Fruit fly (Drosophila melanogaster): ENCODE results near the gene Gmd.
A peak's percentile ranks its signal among the peaks of the same experiment; 100 is the strongest.

Gmd gene

DNA sequence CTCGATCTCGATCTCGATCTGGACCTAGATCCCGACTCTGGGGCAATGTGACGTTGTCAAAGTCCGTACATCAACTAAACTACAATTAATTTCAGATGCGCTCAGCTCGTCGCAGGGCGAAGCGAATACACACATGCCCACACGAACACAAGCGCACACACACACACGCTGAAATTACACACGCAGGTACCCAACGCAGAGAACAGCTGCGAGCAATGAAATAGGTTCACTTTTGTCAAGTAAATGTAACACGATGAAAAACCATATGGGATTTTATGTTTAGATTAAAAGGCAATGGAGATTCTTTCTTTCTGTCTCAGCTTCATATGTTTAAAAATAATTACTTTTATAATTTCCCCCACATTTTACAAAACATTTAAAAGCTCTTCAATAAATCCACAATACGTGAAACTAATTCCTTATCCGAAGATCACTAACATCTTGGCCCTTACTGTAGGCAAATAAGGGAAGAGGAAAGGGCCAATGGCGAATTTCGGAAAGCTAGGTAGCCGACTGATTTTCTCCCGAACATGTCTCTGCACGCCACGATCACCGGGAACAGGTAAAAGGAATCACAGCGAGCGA lies 23.6 kb upstream of the Gmd start (continued):
- TF ChIP-seq Taf1 (GFP tag; IDR thresholded peaks at IDR 0.05) (peak; percentile 71), fd64A (GFP tag; optimal IDR thresholded peaks at IDR 0.05) (no peak), CG15696 (tag; optimal IDR thresholded peaks at IDR 0.05) (peak; percentile 95), CG1792 (GFP tag; optimal IDR thresholded peaks at IDR 0.05) (peak; percentile 9), schlank (tag; optimal IDR thresholded peaks at IDR 0.05) (peak; percentile 46), lab (GFP tag; optimal IDR thresholded peaks at IDR 0.05) (peak; percentile 85), gsb-n (tag; optimal IDR thresholded peaks at IDR 0.05) (peak; percentile 73), gsb (GFP tag; IDR thresholded peaks at IDR 0.05) (peak; percentile 52; the same call in 1 of the 2 replicates), chinmo (GFP tag; IDR thresholded peaks at IDR 0.05; ENCODE audit: partially characterized antibody) (peak; percentile 72; the same call in 1 of the 4 replicates), CG10462 (GFP tag; optimal IDR thresholded peaks at IDR 0.05) (peak; percentile 69), stc (GFP tag; IDR thresholded peaks at IDR 0.05) (peak; percentile 73), insv (GFP tag; optimal IDR thresholded peaks at IDR 0.05) (peak in 1 of 2 experiments; percentile 47), gce (GFP tag; IDR thresholded peaks at IDR 0.05) (0 out of 3 replicates have a peak, but pooled peaks have one; percentile 50), cato (GFP tag; optimal IDR thresholded peaks at IDR 0.05; ENCODE audit: borderline replicate concordance) (peak; percentile 21), Stat92E (GFP tag; optimal IDR thresholded peaks at IDR 0.05) (peak in 1 of 3 experiments; percentile 57), Max (GFP tag; optimal IDR thresholded peaks at IDR 0.05) (peak; percentile 78), Sry-δ (GFP tag; optimal IDR thresholded peaks at IDR 0.05) (peak; percentile 20), vnd (GFP tag; IDR thresholded peaks at IDR 0.05; ENCODE audit: partially characterized antibody) (no peak), psq (GFP tag; optimal IDR thresholded peaks at IDR 0.05) (peak; percentile 60), ranshi (GFP tag; IDR thresholded peaks at IDR 0.05) (peak; percentile 72; the same call in 1 of the 2 replicates), CG17361 (GFP tag; IDR thresholded peaks at IDR 0.05) (peak; percentile 84), CG6813 (GFP tag; optimal IDR thresholded peaks at IDR 0.05) (peak; percentile 73), CG31441 (GFP tag; IDR thresholded peaks at IDR 0.05) (peak; percentile 87), CG9876 (GFP tag; optimal IDR thresholded peaks at IDR 0.05) (peak; percentile 49), gfzf (GFP tag; optimal IDR thresholded peaks at IDR 0.05) (no peak), CG14441 (GFP tag; IDR thresholded peaks at IDR 0.05) (peak; percentile 80), Adf1 (GFP tag; IDR thresholded peaks at IDR 0.05) (peak; percentile 51), pan (optimal IDR thresholded peaks at IDR 0.05) (no peak), pan (GFP tag; optimal IDR thresholded peaks at IDR 0.05 in 1 of 2, IDR thresholded peaks at IDR 0.05 in 1 of 2) (peak in 1 of 2 experiments; percentile 82), cas (GFP tag; IDR thresholded peaks at IDR 0.05) (peak; percentile 70), HLH3B (GFP tag; IDR thresholded peaks at IDR 0.05) (peak; percentile 84), esg (GFP tag; conservative IDR thresholded peaks at IDR 0.05) (peak; percentile 76), Ets97D (GFP tag; optimal IDR thresholded peaks at IDR 0.05) (peak; percentile 16), CG12659 (GFP tag; optimal IDR thresholded peaks at IDR 0.05) (peak; percentile 85), hth (optimal IDR thresholded peaks at IDR 0.05) (no peak), shn (GFP tag; optimal IDR thresholded peaks at IDR 0.05) (peak; percentile 31), toy (GFP tag; IDR thresholded peaks at IDR 0.05) (0 out of 2 replicates have a peak, but pooled peaks have one; percentile 53), CG6765 (GFP tag; optimal IDR thresholded peaks at IDR 0.05) (peak; percentile 72), Hmx (GFP tag; optimal IDR thresholded peaks at IDR 0.05) (peak; percentile 69), inv (GFP tag; IDR thresholded peaks at IDR 0.05; ENCODE audit: partially characterized antibody) (no peak), CG10366 (GFP tag; IDR thresholded peaks at IDR 0.05) (peak; percentile 75), al (GFP tag; IDR thresholded peaks at IDR 0.05) (peak; percentile 79), org-1 (GFP tag; optimal IDR thresholded peaks at IDR 0.05) (peak; percentile 78), pb (GFP tag; optimal IDR thresholded peaks at IDR 0.05) (peak; percentile 57), slp2 (GFP tag; optimal IDR thresholded peaks at IDR 0.05) (peak; percentile 62), BEAF-32 (GFP tag; optimal IDR thresholded peaks at IDR 0.05) (no peak), CG10147 (GFP tag; optimal IDR thresholded peaks at IDR 0.05) (peak; percentile 74), tx (GFP tag; optimal IDR thresholded peaks at IDR 0.05) (peak; percentile 51), CG6272 (GFP tag; IDR thresholded peaks at IDR 0.05) (0 out of 2 replicates have a peak, but pooled peaks have one; percentile 25), pzg (GFP tag; optimal IDR thresholded peaks at IDR 0.05) (no peak)

Data from whole organism, embryonic.